Fruit fly (Drosophila melanogaster) whole organism, wandering third instar larva: Measurements from ENCODE around the gene CG8813.
A peak's percentile ranks its signal among the peaks of the same experiment; 100 is the strongest.

ENCODE experiments used
- Abd-B ChIP-seq: fragments of >200 bp; optimal IDR thresholded peaks from 2 replicates; lab custom pipeline; 2017; ENCODE audit warnings: missing biosample characterization, missing genetic modification characterization
- CG32264 ChIP-seq: fragments of 200-800 bp; sonication (Bioruptor generic); optimal IDR thresholded peaks from 2 replicates; lab custom pipeline; 2016; ENCODE audit warnings: missing biosample characterization, missing genetic modification characterization
- CG9705 ChIP-seq: fragments of 200-800 bp; sonication (Bioruptor generic); optimal IDR thresholded peaks from 2 replicates; lab custom pipeline; 2018; ENCODE audit warnings: missing biosample characterization, mild to moderate bottlenecking, missing genetic modification characterization
- CrebA ChIP-seq: fragments of 200-800 bp; sonication (Bioruptor generic); optimal IDR thresholded peaks from 2 replicates; lab custom pipeline; 2016; ENCODE audit warnings: missing biosample characterization, mild to moderate bottlenecking, missing genetic modification characterization, borderline replicate concordance
- Dfd ChIP-seq: fragments of >200 bp; optimal IDR thresholded peaks from 2 replicates; lab custom pipeline; 2017; ENCODE audit warnings: missing biosample characterization, missing genetic modification characterization
- Dif ChIP-seq: fragments of 200-275, 200-300 bp; sonication (Bioruptor generic); optimal IDR thresholded peaks from 2 replicates; lab custom pipeline; 2018; ENCODE audit warnings: missing biosample characterization, missing genetic modification characterization; ENCODE audit not compliant: partially characterized antibody
- GATAd ChIP-seq: sonication (Bioruptor generic); optimal IDR thresholded peaks from 2 replicates; lab custom pipeline; 2016; ENCODE audit warnings: missing biosample characterization, missing genetic modification characterization
- HLH106 ChIP-seq: fragments of 200-800 bp; optimal IDR thresholded peaks from 3 replicates; lab custom pipeline; 2019; ENCODE audit warnings: missing biosample characterization, mild to moderate bottlenecking, missing genetic modification characterization, moderate library complexity
- Hnf4 ChIP-seq: fragments of 200-800 bp; sonication (Bioruptor generic); optimal IDR thresholded peaks from 2 replicates; lab custom pipeline; 2016; ENCODE audit warnings: missing biosample characterization, mild to moderate bottlenecking, missing genetic modification characterization
- Hr78 ChIP-seq: fragments of >200 bp; optimal IDR thresholded peaks from 2 replicates; lab custom pipeline; 2017; ENCODE audit warnings: missing biosample characterization, missing genetic modification characterization
- Hr83 ChIP-seq: fragments of 200-300 bp; sonication (Bioruptor generic); optimal IDR thresholded peaks from 2 replicates; lab custom pipeline; 2016; ENCODE audit warnings: missing biosample characterization, mild to moderate bottlenecking, missing genetic modification characterization, moderate library complexity; ENCODE audit not compliant: poor library complexity, severe bottlenecking
- Jra ChIP-seq: sonication (Bioruptor generic); optimal IDR thresholded peaks from 2 replicates; lab custom pipeline; 2016; ENCODE audit warnings: missing biosample characterization, missing genetic modification characterization
- Mio ChIP-seq: sonication (Bioruptor generic); optimal IDR thresholded peaks from 2 replicates; lab custom pipeline; 2016; ENCODE audit warnings: missing biosample characterization, missing genetic modification characterization
- Myc ChIP-seq: fragments of >200 bp; optimal IDR thresholded peaks from 2 replicates; lab custom pipeline; 2017
- N ChIP-seq: fragments of >200 bp; optimal IDR thresholded peaks from 2 replicates; lab custom pipeline; 2018; ENCODE audit warnings: missing biosample characterization, missing external identifiers, missing genetic modification characterization
- OdsH ChIP-seq: fragments of 200-800 bp; sonication (Bioruptor generic); optimal IDR thresholded peaks from 2 replicates; lab custom pipeline; 2016; ENCODE audit warnings: missing biosample characterization, mild to moderate bottlenecking, missing genetic modification characterization
- Rel ChIP-seq, 2 experiments: fragments of 200-800 bp; sonication (Bioruptor generic) in 1 of 2; optimal IDR thresholded peaks; 2 replicates in 1 of 2; 3 replicates in 1 of 2; lab custom pipeline; 2016 to 2019; ENCODE audit warnings: mild to moderate bottlenecking in 2 of 2, missing biosample characterization in 2 of 2, missing genetic modification characterization in 2 of 2, moderate library complexity in 1 of 2
- Sp1 ChIP-seq: fragments of 200-800 bp; sonication (Bioruptor generic); optimal IDR thresholded peaks from 3 replicates; lab custom pipeline; 2019; ENCODE audit warnings: missing biosample characterization, mild to moderate bottlenecking, missing genetic modification characterization, moderate library complexity
- Vsx2 ChIP-seq: fragments of 200-300, 225-300 bp; sonication (Bioruptor generic); optimal IDR thresholded peaks from 2 replicates; lab custom pipeline; 2018; ENCODE audit warnings: missing biosample characterization, missing genetic modification characterization; ENCODE audit not compliant: partially characterized antibody
- br ChIP-seq: fragments of 200-800 bp; sonication (Bioruptor generic); optimal IDR thresholded peaks from 2 replicates; lab custom pipeline; 2016; ENCODE audit warnings: missing biosample characterization, missing genetic modification characterization
- brk ChIP-seq: fragments of 200-800 bp; sonication (Bioruptor generic); optimal IDR thresholded peaks from 2 replicates; lab custom pipeline; 2016; ENCODE audit warnings: missing biosample characterization, mild to moderate bottlenecking, missing genetic modification characterization
- dl ChIP-seq, 2 experiments: fragments of 175-275, 200-275 bp in 1 of 2; fragments of 200-275 bp in 1 of 2; sonication (Bioruptor generic); optimal IDR thresholded peaks; lab custom pipeline; 2018; ENCODE audit warnings: mild to moderate bottlenecking in 2 of 2, missing biosample characterization in 2 of 2, missing genetic modification characterization in 2 of 2, moderate library complexity in 2 of 2; ENCODE audit not compliant: partially characterized antibody in 2 of 2, insufficient read depth in 1 of 2
- dmrt93B ChIP-seq: fragments of 200-800 bp; sonication (Bioruptor generic); optimal IDR thresholded peaks from 2 replicates; lab custom pipeline; 2018; ENCODE audit warnings: missing biosample characterization, mild to moderate bottlenecking, missing genetic modification characterization
- dsf ChIP-seq: sonication (Bioruptor generic); optimal IDR thresholded peaks from 2 replicates; lab custom pipeline; 2016; ENCODE audit warnings: missing biosample characterization, missing genetic modification characterization, borderline replicate concordance
- ey ChIP-seq: fragments of 200-800 bp; sonication (Bioruptor generic); optimal IDR thresholded peaks from 2 replicates; lab custom pipeline; 2016; ENCODE audit warnings: missing biosample characterization, missing genetic modification characterization
- foxo ChIP-seq, 2 experiments: fragments of 200-800 bp; sonication (Bioruptor generic); optimal IDR thresholded peaks; 2 replicates in 1 of 2; 3 replicates in 1 of 2; lab custom pipeline; 2016 to 2017; ENCODE audit warnings: missing biosample characterization in 2 of 2, missing genetic modification characterization in 2 of 2
- fru ChIP-seq: fragments of 200-800 bp; sonication (Bioruptor generic); optimal IDR thresholded peaks from 3 replicates; lab custom pipeline; 2016; ENCODE audit warnings: missing biosample characterization, mild to moderate bottlenecking, missing genetic modification characterization
- h ChIP-seq: fragments of 200-800 bp; sonication (Bioruptor generic); optimal IDR thresholded peaks from 3 replicates; lab custom pipeline; 2016; ENCODE audit warnings: missing biosample characterization, mild to moderate bottlenecking, missing genetic modification characterization
- jim ChIP-seq: fragments of 175-275, 200-325 bp; sonication (Bioruptor generic); optimal IDR thresholded peaks from 2 replicates; lab custom pipeline; 2016; ENCODE audit warnings: missing biosample characterization, mild to moderate bottlenecking, missing genetic modification characterization
- lola ChIP-seq: fragments of >200 bp; optimal IDR thresholded peaks from 2 replicates; lab custom pipeline; 2017; ENCODE audit warnings: missing biosample characterization, missing genetic modification characterization
- pan ChIP-seq: fragments of >200 bp; optimal IDR thresholded peaks from 2 replicates; lab custom pipeline; 2017
- psq ChIP-seq: fragments of 200-800 bp; sonication (Bioruptor generic); optimal IDR thresholded peaks from 3 replicates; lab custom pipeline; 2017; ENCODE audit warnings: missing biosample characterization, mild to moderate bottlenecking, missing genetic modification characterization, moderate library complexity
- rgr ChIP-seq: fragments of 200-800 bp; sonication (Bioruptor generic); optimal IDR thresholded peaks from 3 replicates; lab custom pipeline; 2016; ENCODE audit warnings: missing biosample characterization, mild to moderate bottlenecking, missing genetic modification characterization
- sage ChIP-seq: fragments of 200-800 bp; sonication (Bioruptor generic); optimal IDR thresholded peaks from 2 replicates; lab custom pipeline; 2016; ENCODE audit warnings: missing biosample characterization, mild to moderate bottlenecking, missing genetic modification characterization
- sv ChIP-seq: fragments of 200-800 bp; sonication (Bioruptor generic); optimal IDR thresholded peaks from 3 replicates; lab custom pipeline; 2016; ENCODE audit warnings: missing biosample characterization, missing genetic modification characterization
- tai ChIP-seq: sonication (Bioruptor generic); optimal IDR thresholded peaks from 2 replicates; lab custom pipeline; 2016; ENCODE audit warnings: missing biosample characterization, missing genetic modification characterization
- usp ChIP-seq: fragments of >200 bp; optimal IDR thresholded peaks from 2 replicates; lab custom pipeline; 2017; ENCODE audit warnings: missing biosample characterization, missing genetic modification characterization
- woc ChIP-seq: sonication (Bioruptor generic); optimal IDR thresholded peaks from 2 replicates; lab custom pipeline; 2016; ENCODE audit warnings: missing biosample characterization, mild to moderate bottlenecking, missing genetic modification characterization

Gene CG8813

dm6 chr2L:2830341-2830800 lies 39.1 kb upstream of the CG8813 start:
- peak; percentile 7 for TF ChIP-seq Rel (GFP tag; optimal IDR thresholded peaks at IDR 0.05; lab: Kevin White, UChicago)
- TF ChIP-seq Rel (tag; optimal IDR thresholded peaks at IDR 0.05; lab: Kevin White, UChicago): peak; percentile 37
- no peak for TF ChIP-seq Hr78 (GFP tag; lab: Kevin White, UChicago)
- TF ChIP-seq sv: peak; percentile 86
- no peak for TF ChIP-seq Mio
- no peak for TF ChIP-seq N (GFP tag; lab: Kevin White, UChicago)
- peak in 1 of 2 experiments; percentile 93 for TF ChIP-seq foxo (GFP tag; optimal IDR thresholded peaks at IDR 0.05; lab: Kevin White, UChicago)
- no peak for TF ChIP-seq pan (lab: Kevin White, UChicago)
- peak; percentile 3 for TF ChIP-seq GATAd (GFP tag; lab: Kevin White, UChicago)
- TF ChIP-seq Vsx2 (GFP tag; lab: Kevin White, UChicago): no peak
- TF ChIP-seq Jra (GFP tag; lab: Kevin White, UChicago): no peak
- TF ChIP-seq Sp1 (GFP tag; lab: Kevin White, UChicago): peak; percentile 95
- peak; percentile 4 for TF ChIP-seq CrebA (GFP tag; lab: Kevin White, UChicago)
- TF ChIP-seq dmrt93B (GFP tag; lab: Kevin White, UChicago): peak; percentile 89
- peak; percentile 77 for TF ChIP-seq CG9705
- peak; percentile 17 for TF ChIP-seq dsf (GFP tag; lab: Kevin White, UChicago)
- TF ChIP-seq Hr83: no peak
- peak; percentile 69 for TF ChIP-seq sage (GFP tag; lab: Kevin White, UChicago)
- peak; percentile 56 for TF ChIP-seq psq (GFP tag; lab: Kevin White, UChicago)
- TF ChIP-seq Abd-B (GFP tag; lab: Kevin White, UChicago): no peak
- no peak for TF ChIP-seq jim
- no peak for TF ChIP-seq lola
- TF ChIP-seq fru (GFP tag; lab: Kevin White, UChicago): peak; percentile 88
- TF ChIP-seq Hnf4: peak; percentile 70
- TF ChIP-seq usp (GFP tag; lab: Kevin White, UChicago): no peak
- no peak for TF ChIP-seq CG32264
- TF ChIP-seq Dfd (GFP tag; lab: Kevin White, UChicago): no peak
- peak; percentile 83 for TF ChIP-seq h (GFP tag; lab: Kevin White, UChicago)
- TF ChIP-seq woc: peak; percentile 76
- TF ChIP-seq HLH106 (tag; lab: Kevin White, UChicago): peak; percentile 91
- TF ChIP-seq rgr: peak; percentile 81
- TF ChIP-seq ey: peak; percentile 72
- TF ChIP-seq Myc (lab: Kevin White, UChicago): no peak
- peak; percentile 72 for TF ChIP-seq brk (GFP tag; lab: Kevin White, UChicago)
- no peak for TF ChIP-seq Dif (GFP tag; lab: Kevin White, UChicago)
- TF ChIP-seq OdsH (GFP tag; lab: Kevin White, UChicago): peak; percentile 89
- TF ChIP-seq tai (GFP tag; lab: Kevin White, UChicago): peak; percentile 70
- peak; percentile 83 for TF ChIP-seq br (GFP tag; lab: Kevin White, UChicago)
- no peak for TF ChIP-seq dl (GFP tag; optimal IDR thresholded peaks at IDR 0.05; lab: Kevin White, UChicago; ENCODE audit: insufficient read depth in 1 of 2, partially characterized antibody in 2 of 2)

- TF ChIP-seq fru (GFP tag; lab: Kevin White, UChicago): no peak
- no peak for TF ChIP-seq OdsH (GFP tag; lab: Kevin White, UChicago)
- TF ChIP-seq N (GFP tag; lab: Kevin White, UChicago): no peak
- no peak for TF ChIP-seq woc
- TF ChIP-seq Dif (GFP tag; lab: Kevin White, UChicago): no peak
- TF ChIP-seq h (GFP tag; lab: Kevin White, UChicago): no peak
- TF ChIP-seq Hr78 (GFP tag; lab: Kevin White, UChicago): no peak
- no peak for TF ChIP-seq Sp1 (GFP tag; lab: Kevin White, UChicago)
- TF ChIP-seq jim: no peak
- no peak for TF ChIP-seq rgr
- TF ChIP-seq sage (GFP tag; lab: Kevin White, UChicago): no peak
- no peak for TF ChIP-seq ey
- no peak for TF ChIP-seq dmrt93B (GFP tag; lab: Kevin White, UChicago)
Measured at dm6 chr2L:2837742-2838461, 31.6 kb upstream of the CG8813 start, which contains the start of the genes CG3119 and Cpr23B. TSS of gene CG3119 (minus strand) at chr2L:2837833. TSS of gene Cpr23B (plus strand) at chr2L:2838411.
